Fruit fly (Drosophila melanogaster) whole organism, embryonic: ENCODE data around the gene SmD2.

ENCODE experiments used
- ATbp ChIP-seq: fragments of 200-800 bp; sonication (Bioruptor generic); optimal IDR thresholded peaks from 2 replicates; lab custom pipeline; 2017; ENCODE audit warnings: missing biosample characterization, mild to moderate bottlenecking, missing genetic modification characterization, missing genetic modification reagents
- Bgb ChIP-seq: fragments of 200-800 bp; sonication (Bioruptor generic); IDR thresholded peaks from 2 replicates; pipeline ENCODE4 v1.3.6; 2022; ENCODE audit warnings: missing biosample characterization, missing genetic modification characterization; ENCODE audit not compliant: partially characterized antibody
- BtbVII ChIP-seq: fragments of 200-800 bp; sonication (Bioruptor generic); optimal IDR thresholded peaks from 3 replicates; lab custom pipeline; 2017; ENCODE audit warnings: missing biosample characterization, mild to moderate bottlenecking, missing genetic modification characterization
- CG1024 ChIP-seq: fragments of 200-800 bp; sonication (Bioruptor generic); IDR thresholded peaks from 2 replicates; pipeline ENCODE4 v1.3.6; 2022; ENCODE audit warnings: missing biosample characterization, missing genetic modification characterization
- CG10267 ChIP-seq: fragments of 200-800 bp; sonication (Bioruptor generic); optimal IDR thresholded peaks from 2 replicates; lab custom pipeline; 2018; ENCODE audit warnings: missing biosample characterization, mild to moderate bottlenecking, missing genetic modification characterization, moderate library complexity
- CG12391 ChIP-seq: fragments of 200-800 bp; sonication (Bioruptor generic); optimal IDR thresholded peaks from 3 replicates; lab custom pipeline; 2018; ENCODE audit warnings: missing biosample characterization, mild to moderate bottlenecking, missing genetic modification characterization, moderate library complexity
- CG12744 ChIP-seq: fragments of 200-800 bp; sonication (Bioruptor generic); optimal IDR thresholded peaks from 2 replicates; lab custom pipeline; 2016; ENCODE audit warnings: missing biosample characterization, missing genetic modification characterization
- CG17186 ChIP-seq: fragments of 200-800 bp; sonication (Bioruptor generic); optimal IDR thresholded peaks from 3 replicates; lab custom pipeline; 2017; ENCODE audit warnings: missing biosample characterization, missing genetic modification reagents, missing genetic modification characterization
- CG17385 ChIP-seq: fragments of 200-800 bp; sonication (Bioruptor generic); optimal IDR thresholded peaks from 3 replicates; lab custom pipeline; 2018; ENCODE audit warnings: missing biosample characterization, mild to moderate bottlenecking, missing genetic modification characterization
- CG17829 ChIP-seq: fragments of 200-800 bp; optimal IDR thresholded peaks from 2 replicates; lab custom pipeline; 2019; ENCODE audit warnings: missing biosample characterization, mild to moderate bottlenecking, missing genetic modification characterization, moderate library complexity
- CG2678 ChIP-seq: fragments of 200-800 bp; sonication (Bioruptor generic); optimal IDR thresholded peaks from 3 replicates; lab custom pipeline; 2019; ENCODE audit warnings: missing biosample characterization, mild to moderate bottlenecking, missing genetic modification characterization, moderate library complexity
- CG2712 ChIP-seq: fragments of 200-800 bp; optimal IDR thresholded peaks from 3 replicates; lab custom pipeline; 2019; ENCODE audit warnings: missing biosample characterization, mild to moderate bottlenecking, missing genetic modification characterization, moderate library complexity
- CG30403 ChIP-seq: fragments of 200-800 bp; sonication (Bioruptor generic); optimal IDR thresholded peaks from 3 replicates; lab custom pipeline; 2016; ENCODE audit warnings: missing biosample characterization, missing genetic modification characterization
- CG3847 ChIP-seq: fragments of 200-800 bp; sonication (Bioruptor generic); IDR thresholded peaks from 2 replicates; pipeline ENCODE4 v1.3.6; 2022; ENCODE audit warnings: missing biosample characterization, missing genetic modification characterization
- CG4328 ChIP-seq: fragments of 200-800 bp; sonication (Bioruptor generic); optimal IDR thresholded peaks from 3 replicates; lab custom pipeline; 2017; ENCODE audit warnings: missing biosample characterization, missing genetic modification reagents, missing genetic modification characterization
- CG4404 ChIP-seq: fragments of 200-800 bp; sonication (Bioruptor generic); IDR thresholded peaks from 2 replicates; pipeline ENCODE4 v1.3.6; 2022; ENCODE audit warnings: missing biosample characterization, missing genetic modification characterization
- CG4617 ChIP-seq: fragments of 200-800 bp; sonication (Bioruptor generic); optimal IDR thresholded peaks from 3 replicates; lab custom pipeline; 2016; ENCODE audit warnings: missing biosample characterization, missing genetic modification characterization, borderline replicate concordance
- CG5245 ChIP-seq: fragments of 200-800 bp; sonication (Bioruptor generic); optimal IDR thresholded peaks from 3 replicates; lab custom pipeline; 2016; ENCODE audit warnings: missing biosample characterization, missing genetic modification characterization
- CG5953 ChIP-seq: fragments of 200-800 bp; sonication (Bioruptor generic); IDR thresholded peaks from 2 replicates; pipeline ENCODE4 v1.3.6; 2022; ENCODE audit warnings: missing biosample characterization, missing genetic modification characterization
- CG6689 ChIP-seq: fragments of 200-800 bp; sonication (Bioruptor generic); IDR thresholded peaks from 2 replicates; pipeline ENCODE4 v1.3.6; 2022; ENCODE audit warnings: missing biosample characterization, missing genetic modification characterization
- CG7745 ChIP-seq: fragments of 200-800 bp; sonication (Bioruptor generic); optimal IDR thresholded peaks from 2 replicates; lab custom pipeline; 2018; ENCODE audit warnings: missing biosample characterization, mild to moderate bottlenecking, missing genetic modification characterization, moderate library complexity
- CG7786 ChIP-seq: fragments of 200-800 bp; sonication (Bioruptor generic); optimal IDR thresholded peaks from 2 replicates; lab custom pipeline; 2016; ENCODE audit warnings: missing biosample characterization, missing genetic modification characterization
- CG7839 ChIP-seq: fragments of 200-800 bp; sonication (Bioruptor generic); optimal IDR thresholded peaks from 3 replicates; lab custom pipeline; 2018; ENCODE audit warnings: missing biosample characterization, mild to moderate bottlenecking, missing genetic modification characterization, moderate library complexity
- CG7963 ChIP-seq: fragments of 200-800 bp; sonication (Bioruptor generic); IDR thresholded peaks from 3 replicates; pipeline ENCODE4 v1.3.6; 2022; ENCODE audit warnings: missing biosample characterization, missing genetic modification characterization; ENCODE audit not compliant: partially characterized antibody
- CG8281 ChIP-seq: fragments of 200-800 bp; sonication (Bioruptor generic); optimal IDR thresholded peaks from 2 replicates; lab custom pipeline; 2018; ENCODE audit warnings: missing biosample characterization, mild to moderate bottlenecking, missing genetic modification characterization, moderate library complexity
- Drgx ChIP-seq: fragments of 200-800 bp; sonication (Bioruptor generic); IDR thresholded peaks from 2 replicates; pipeline ENCODE4 v1.3.6; 2022; ENCODE audit warnings: missing biosample characterization, missing genetic modification characterization
- GATAe ChIP-seq: fragments of 200-800 bp; sonication (Bioruptor generic); conservative IDR thresholded peaks from 2 replicates; pipeline ENCODE4 v1.3.6; 2022; ENCODE audit warnings: missing biosample characterization, missing genetic modification characterization
- Hr39 ChIP-seq: fragments of >200 bp; optimal IDR thresholded peaks from 2 replicates; lab custom pipeline; 2017
- Hsf ChIP-seq: fragments of 200-800 bp; sonication (Bioruptor generic); optimal IDR thresholded peaks from 3 replicates; lab custom pipeline; 2016; ENCODE audit warnings: missing biosample characterization, missing genetic modification characterization
- MTF-1 ChIP-seq: fragments of 200-800 bp; sonication (Bioruptor generic); optimal IDR thresholded peaks from 2 replicates; lab custom pipeline; 2018; ENCODE audit warnings: missing biosample characterization, mild to moderate bottlenecking, missing genetic modification characterization, borderline replicate concordance
- Spps ChIP-seq: fragments of 200-800 bp; sonication (Bioruptor generic); optimal IDR thresholded peaks from 2 replicates; lab custom pipeline; 2018; ENCODE audit warnings: missing biosample characterization, mild to moderate bottlenecking, missing genetic modification characterization
- Taf1 ChIP-seq: fragments of 200-800 bp; sonication (Bioruptor generic); IDR thresholded peaks from 2 replicates; pipeline ENCODE4 v1.3.6; 2022; ENCODE audit warnings: missing biosample characterization, missing genetic modification characterization
- ab ChIP-seq: fragments of 200-800 bp; sonication (Bioruptor generic); optimal IDR thresholded peaks from 2 replicates; lab custom pipeline; 2016; ENCODE audit warnings: missing biosample characterization, missing genetic modification characterization
- chinmo ChIP-seq: fragments of 200-800 bp; sonication (Bioruptor generic); IDR thresholded peaks from 4 replicates; pipeline ENCODE4 v1.3.6; 2022; ENCODE audit warnings: missing biosample characterization, missing genetic modification characterization; ENCODE audit not compliant: partially characterized antibody
- corto ChIP-seq: fragments of 200-800 bp; sonication (Bioruptor generic); optimal IDR thresholded peaks from 2 replicates; lab custom pipeline; 2016; ENCODE audit warnings: missing biosample characterization, mild to moderate bottlenecking, missing genetic modification characterization, moderate library complexity
- da ChIP-seq: fragments of 200-800 bp; sonication (Bioruptor generic); optimal IDR thresholded peaks from 2 replicates; lab custom pipeline; 2016; ENCODE audit warnings: missing biosample characterization, missing genetic modification characterization
- esg ChIP-seq: fragments of 200-800 bp; sonication (Bioruptor generic); conservative IDR thresholded peaks from 2 replicates; pipeline ENCODE4 v1.3.6; 2022; ENCODE audit warnings: missing biosample characterization, missing genetic modification characterization
- fru ChIP-seq: fragments of >200 bp; optimal IDR thresholded peaks from 2 replicates; lab custom pipeline; 2017
- gce ChIP-seq: fragments of 200-800 bp; sonication (Bioruptor generic); IDR thresholded peaks from 3 replicates; pipeline ENCODE4 v1.3.6; 2022; ENCODE audit warnings: missing biosample characterization, missing genetic modification characterization
- gsb ChIP-seq: fragments of 200-800 bp; sonication (Bioruptor generic); IDR thresholded peaks from 2 replicates; pipeline ENCODE4 v1.3.6; 2022; ENCODE audit warnings: missing biosample characterization, missing genetic modification characterization
- hb ChIP-seq: fragments of 200-800 bp; sonication (Bioruptor generic); IDR thresholded peaks from 3 replicates; pipeline ENCODE4 v1.3.6; 2022; ENCODE audit warnings: missing biosample characterization, missing genetic modification characterization; ENCODE audit not compliant: partially characterized antibody
- jumu ChIP-seq: fragments of 200-800 bp; sonication (Bioruptor generic); optimal IDR thresholded peaks from 3 replicates; lab custom pipeline; 2016; ENCODE audit warnings: missing biosample characterization, missing genetic modification characterization
- mld ChIP-seq: fragments of 200-800 bp; sonication (Bioruptor generic); IDR thresholded peaks from 3 replicates; pipeline ENCODE4 v1.3.6; 2022; ENCODE audit warnings: missing biosample characterization, missing genetic modification characterization; ENCODE audit not compliant: partially characterized antibody
- peb ChIP-seq: fragments of 200-800 bp; sonication (Bioruptor generic); IDR thresholded peaks from 2 replicates; pipeline ENCODE4 v1.3.6; 2022; ENCODE audit warnings: missing biosample characterization, missing genetic modification characterization
- prd ChIP-seq, 3 experiments: fragments of >200 bp in 2 of 3; fragments of 200-800 bp in 1 of 3; sonication (Bioruptor generic) in 1 of 3; optimal IDR thresholded peaks in 2 of 3; IDR thresholded peaks in 1 of 3; 2 replicates in 2 of 3; 3 replicates in 1 of 3; pipeline versions ENCODE4 v1.3.6 to Lab custom; 2017 to 2022; ENCODE audit warnings: missing biosample characterization in 1 of 3, missing genetic modification characterization in 1 of 3
- pum ChIP-seq: fragments of 200-800 bp; sonication (Bioruptor generic); optimal IDR thresholded peaks from 2 replicates; lab custom pipeline; 2016; ENCODE audit warnings: missing biosample characterization, missing genetic modification characterization
- ranshi ChIP-seq: fragments of 200-800 bp; sonication (Bioruptor generic); IDR thresholded peaks from 2 replicates; pipeline ENCODE4 v1.3.6; 2022; ENCODE audit warnings: missing biosample characterization, missing genetic modification characterization
- sens ChIP-seq: fragments of 200-800 bp; sonication (Bioruptor generic); peaks from one replicate; lab custom pipeline; 2016; ENCODE audit warnings: missing biosample characterization, missing genetic modification characterization
- sima ChIP-seq: fragments of 200-800 bp; sonication (Bioruptor generic); optimal IDR thresholded peaks from 2 replicates; lab custom pipeline; 2016; ENCODE audit warnings: missing biosample characterization, missing genetic modification characterization
- slbo ChIP-seq: fragments of 200-800 bp; sonication (Bioruptor generic); IDR thresholded peaks from 2 replicates; pipeline ENCODE4 v1.3.6; 2022; ENCODE audit warnings: missing biosample characterization, missing genetic modification characterization
- slp2 ChIP-seq: fragments of 200-800 bp; sonication (Bioruptor generic); optimal IDR thresholded peaks from 2 replicates; lab custom pipeline; 2016; ENCODE audit warnings: missing biosample characterization, missing genetic modification characterization
- sob ChIP-seq: fragments of 200-800 bp; sonication (Bioruptor generic); IDR thresholded peaks from 2 replicates; pipeline ENCODE4 v1.3.6; 2022; ENCODE audit warnings: missing biosample characterization, missing genetic modification characterization

The SmD2 gene

DNA sequence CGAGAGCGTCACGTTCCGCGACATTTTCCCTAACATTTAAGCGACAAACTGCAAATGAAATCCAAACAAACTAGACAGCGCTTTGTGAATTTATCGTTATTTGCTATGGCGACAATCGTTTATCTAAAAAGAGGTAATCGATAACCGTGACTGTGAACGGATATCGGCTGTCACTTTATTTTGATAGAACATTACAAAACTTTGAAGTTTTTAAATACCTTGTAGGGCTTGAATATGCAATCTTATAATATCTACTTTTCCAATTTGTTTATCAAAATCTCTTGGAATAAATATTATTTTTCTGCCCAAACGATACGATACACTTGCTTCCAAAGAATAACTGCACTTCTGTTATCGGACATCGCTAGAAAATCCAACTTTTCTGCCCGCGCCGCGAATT lies 34.4 kb upstream of the SmD2 start, which contains the start of the genes CG1024 and TfIIFalpha (continued):
- no peak for TF ChIP-seq CG7839 (tag; lab: Kevin White, UChicago)
- TF ChIP-seq ranshi (GFP tag; lab: Robert Waterston, UW) = no peak
- TF ChIP-seq CG7745 (tag; lab: Kevin White, UChicago) = no peak
- peak; percentile 25 for TF ChIP-seq CG17186 (GFP tag; lab: Kevin White, UChicago)
- peak; percentile 36 for TF ChIP-seq CG12391 (tag; lab: Kevin White, UChicago)
- TF ChIP-seq CG4328 (GFP tag; lab: Kevin White, UChicago) = no peak
- no peak for TF ChIP-seq gsb
- TF ChIP-seq sima (GFP tag; lab: Kevin White, UChicago) = no peak
- no peak for TF ChIP-seq jumu (GFP tag; lab: Kevin White, UChicago)
- TF ChIP-seq peb (GFP tag; lab: Robert Waterston, UW) = no peak
- no peak for TF ChIP-seq corto (GFP tag; lab: Kevin White, UChicago)
- TF ChIP-seq prd (optimal IDR thresholded peaks at IDR 0.05; lab: Kevin White, UChicago) = no peak
- no peak for TF ChIP-seq prd (GFP tag; IDR thresholded peaks at IDR 0.05; lab: Robert Waterston, UW)
- TF ChIP-seq BtbVII = no peak
- no peak for TF ChIP-seq esg
- TF ChIP-seq Hsf = peak; percentile 9
- TF ChIP-seq Hr39 = no peak
- no peak for TF ChIP-seq CG4404
- TF ChIP-seq ATbp = no peak
- TF ChIP-seq ab = no peak
- TF ChIP-seq CG17829 (tag; lab: Kevin White, UChicago) = peak; percentile 41
- no peak for TF ChIP-seq gce (GFP tag; lab: Robert Waterston, UW)
- TF ChIP-seq CG6689 (GFP tag; lab: Robert Waterston, UW) = no peak
- TF ChIP-seq Drgx (GFP tag; lab: Robert Waterston, UW) = no peak
- no peak for TF ChIP-seq Spps (tag; lab: Kevin White, UChicago)
- TF ChIP-seq CG8281 (tag; lab: Kevin White, UChicago) = no peak
- peak; percentile 26 for TF ChIP-seq CG30403
- no peak for TF ChIP-seq CG1024 (GFP tag; lab: Robert Waterston, UW)
- TF ChIP-seq CG7786 (GFP tag; lab: Kevin White, UChicago) = no peak
- no peak for TF ChIP-seq fru
- TF ChIP-seq sob (GFP tag; lab: Robert Waterston, UW) = 0 out of 2 replicates have a peak, but pooled peaks have one; percentile 31
- TF ChIP-seq pum (GFP tag; lab: Kevin White, UChicago) = no peak
- TF ChIP-seq Bgb (GFP tag; lab: Robert Waterston, UW) = peak; percentile 79
- no peak for TF ChIP-seq CG3847 (GFP tag; lab: Robert Waterston, UW)
- TF ChIP-seq da (GFP tag; lab: Kevin White, UChicago) = no peak
- TF ChIP-seq MTF-1 (GFP tag; lab: Kevin White, UChicago) = no peak
- no peak for TF ChIP-seq CG17385 (GFP tag; lab: Kevin White, UChicago)
- peak; percentile 29 for TF ChIP-seq CG10267 (tag; lab: Kevin White, UChicago)
- TF ChIP-seq CG5245 = no peak
- TF ChIP-seq CG2712 (tag; lab: Kevin White, UChicago) = peak; percentile 47
- no peak for TF ChIP-seq Taf1 (GFP tag; lab: Robert Waterston, UW)
- peak; percentile 78; the same call in 2 of the 4 replicates for TF ChIP-seq chinmo (GFP tag; lab: Robert Waterston, UW)
- TF ChIP-seq CG12744 (GFP tag; lab: Kevin White, UChicago) = no peak
- TF ChIP-seq CG2678 (tag; lab: Kevin White, UChicago) = no peak
- TF ChIP-seq CG5953 (GFP tag; lab: Robert Waterston, UW) = no peak
- TF ChIP-seq GATAe (GFP tag; lab: Robert Waterston, UW) = no peak
- peak; percentile 87 for TF ChIP-seq mld (GFP tag; lab: Robert Waterston, UW)
- peak; percentile 15 for TF ChIP-seq CG4617
- TF ChIP-seq slp2 (GFP tag; lab: Kevin White, UChicago) = no peak
- TF ChIP-seq CG7963 (GFP tag; lab: Robert Waterston, UW) = peak; percentile 87
- TF ChIP-seq slbo (GFP tag; lab: Robert Waterston, UW) = no peak
- TF ChIP-seq hb (GFP tag; lab: Robert Waterston, UW) = peak; percentile 88
- TF ChIP-seq sens (GFP tag; lab: Kevin White, UChicago) = peak; percentile 82
